Fruit fly (Drosophila melanogaster) whole organism, adult: ENCODE measurements around the gene Dif.

Source experiments
- CG11617 ChIP-seq: fragments of 200-800 bp; sonication (Bioruptor generic); optimal IDR thresholded peaks from 2 replicates; lab custom pipeline; 2017; ENCODE audit warnings: mild to moderate bottlenecking, missing biosample characterization, missing genetic modification reagents, missing genetic modification characterization
- CG12768 ChIP-seq: fragments of 200-800 bp; sonication (Bioruptor generic); optimal IDR thresholded peaks from 2 replicates; lab custom pipeline; 2017; ENCODE audit warnings: missing biosample characterization, missing genetic modification characterization, mild to moderate bottlenecking, moderate library complexity, missing genetic modification reagents
- CG14711 ChIP-seq: fragments of 200-800 bp; sonication (Bioruptor generic); optimal IDR thresholded peaks from 2 replicates; lab custom pipeline; 2018; ENCODE audit warnings: missing biosample characterization, mild to moderate bottlenecking, missing genetic modification characterization, moderate library complexity
- CG33017 ChIP-seq: fragments of 200-800 bp; sonication (Bioruptor generic); optimal IDR thresholded peaks from 2 replicates; lab custom pipeline; 2018; ENCODE audit warnings: missing biosample characterization, mild to moderate bottlenecking, missing genetic modification characterization, moderate library complexity
- Clk ChIP-seq: fragments of 200-800 bp; sonication (Bioruptor generic); optimal IDR thresholded peaks from 2 replicates; lab custom pipeline; 2017; ENCODE audit warnings: missing biosample characterization, missing genetic modification characterization
- bab1 ChIP-seq: fragments of 200-800 bp; sonication (Bioruptor generic); optimal IDR thresholded peaks from 3 replicates; lab custom pipeline; 2019; ENCODE audit warnings: missing biosample characterization, mild to moderate bottlenecking, missing genetic modification characterization, moderate library complexity
- kay ChIP-seq: fragments of 200-800 bp; sonication (Bioruptor generic); peaks from one replicate; lab custom pipeline; 2016; ENCODE audit warnings: missing biosample characterization, missing genetic modification characterization, borderline replicate concordance
- ovo ChIP-seq: fragments of 200-800 bp; sonication (Bioruptor generic); optimal IDR thresholded peaks from 2 replicates; lab custom pipeline; 2016; ENCODE audit warnings: missing biosample characterization, missing genetic modification characterization
- tj ChIP-seq: fragments of 200-800 bp; sonication (Bioruptor generic); optimal IDR thresholded peaks from 3 replicates; lab custom pipeline; 2017; ENCODE audit warnings: missing biosample characterization, mild to moderate bottlenecking, missing genetic modification characterization, moderate library complexity
- toe ChIP-seq: fragments of 200-800 bp; sonication (Bioruptor generic); optimal IDR thresholded peaks from 2 replicates; lab custom pipeline; 2016; ENCODE audit warnings: missing biosample characterization, missing genetic modification characterization

DNA sequence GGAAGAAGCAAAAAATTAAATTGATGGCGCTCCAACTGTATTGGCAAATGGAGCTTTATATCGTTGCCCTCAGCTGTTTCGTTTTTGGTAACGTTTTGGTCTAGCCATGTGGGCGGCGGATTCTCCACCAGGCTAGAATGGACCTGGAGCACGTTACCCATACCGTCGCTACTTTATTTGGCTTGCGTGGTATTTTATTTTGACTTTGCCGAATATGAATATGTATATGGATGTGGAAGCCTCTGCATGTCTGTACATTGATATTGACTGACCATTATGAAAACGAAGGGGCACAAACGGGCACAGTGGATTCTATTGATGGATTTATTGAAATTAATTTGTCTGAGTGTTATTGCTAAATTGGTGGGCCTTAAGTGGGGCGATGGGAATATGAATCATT is 55.1 kb downstream of the Dif start:
- no peak for TF ChIP-seq bab1 (GFP tag; lab: Kevin White, UChicago)
- TF ChIP-seq ovo (GFP tag; lab: Kevin White, UChicago) = no peak
- TF ChIP-seq CG12768 (GFP tag; lab: Kevin White, UChicago) = no peak
- TF ChIP-seq kay (GFP tag; lab: Kevin White, UChicago) = no peak
- TF ChIP-seq Clk (GFP tag; lab: Kevin White, UChicago) = no peak
- no peak for TF ChIP-seq CG33017
- TF ChIP-seq CG11617 = no peak
- no peak for TF ChIP-seq toe (GFP tag; lab: Kevin White, UChicago)
- TF ChIP-seq CG14711 = no peak
- TF ChIP-seq tj = no peak
